Worm (Caenorhabditis elegans): ENCODE data around the gene ZK1307.1.

ZK1307.1 gene

ce11 chrII:9621121-9621520 is 34.3 kb downstream of the ZK1307.1 start:
- no peak for TF ChIP-seq eor-1 (tag; optimal IDR thresholded peaks at IDR 0.05)
- peak; percentile 31 for TF ChIP-seq ama-1 (optimal IDR thresholded peaks at IDR 0.05)
- no peak for TF ChIP-seq nhr-12 (tag; optimal IDR thresholded peaks at IDR 0.05)
- TF ChIP-seq sea-2 (GFP tag; optimal IDR thresholded peaks at IDR 0.05), result no peak
- TF ChIP-seq nhr-67 (tag; optimal IDR thresholded peaks at IDR 0.05), result no peak
- TF ChIP-seq elt-3 (tag; optimal IDR thresholded peaks at IDR 0.05), result no peak
- TF ChIP-seq pha-4 (tag; optimal IDR thresholded peaks at IDR 0.05), result peak; percentile 60
- no peak for TF ChIP-seq elt-1 (tag; optimal IDR thresholded peaks at IDR 0.05)
- peak; percentile 25 for TF ChIP-seq unc-62 (GFP tag; optimal IDR thresholded peaks at IDR 0.05)
- peak; percentile 32 for TF ChIP-seq nfya-1 (tag; optimal IDR thresholded peaks at IDR 0.05; ENCODE audit: insufficient read depth)
- peak; percentile 52 for TF ChIP-seq lin-39 (tag; optimal IDR thresholded peaks at IDR 0.05)
- TF ChIP-seq hmg-11 (tag; optimal IDR thresholded peaks at IDR 0.05), result peak; percentile 6
- TF ChIP-seq egl-5 (tag; optimal IDR thresholded peaks at IDR 0.05), result no peak

- TF ChIP-seq lin-15B (tag; optimal IDR thresholded peaks at IDR 0.05) (no peak), elt-1 (tag; optimal IDR thresholded peaks at IDR 0.05) (peak; percentile 24), aly-2 (tag; optimal IDR thresholded peaks at IDR 0.05) (no peak), mdl-1 (tag; optimal IDR thresholded peaks at IDR 0.05) (no peak), tbx-2 (tag; optimal IDR thresholded peaks at IDR 0.05) (no peak), ceh-28 (tag; optimal IDR thresholded peaks at IDR 0.05) (no peak), nhr-77 (tag; optimal IDR thresholded peaks at IDR 0.05) (no peak), unc-62 (GFP tag; optimal IDR thresholded peaks at IDR 0.05) (no peak), nhr-43 (tag; optimal IDR thresholded peaks at IDR 0.05; ENCODE audit: poor library complexity, severe bottlenecking) (peak; percentile 46), nhr-12 (tag; optimal IDR thresholded peaks at IDR 0.05) (no peak), hmg-11 (tag; optimal IDR thresholded peaks at IDR 0.05) (no peak), ztf-11 (tag; optimal IDR thresholded peaks at IDR 0.05) (no peak), ceh-16 (tag; optimal IDR thresholded peaks at IDR 0.05) (no peak), lsy-12 (tag; optimal IDR thresholded peaks at IDR 0.05) (no peak), eor-1 (tag; optimal IDR thresholded peaks at IDR 0.05) (no peak), pqm-1 (tag; optimal IDR thresholded peaks at IDR 0.05) (no peak), egl-5 (tag; optimal IDR thresholded peaks at IDR 0.05) (no peak), sea-2 (GFP tag; optimal IDR thresholded peaks at IDR 0.05) (no peak), daf-12 (tag; optimal IDR thresholded peaks at IDR 0.05) (no peak), elt-2 (tag; optimal IDR thresholded peaks at IDR 0.05) (no peak), ceh-82 (tag; optimal IDR thresholded peaks at IDR 0.05) (no peak), mml-1 (tag; optimal IDR thresholded peaks at IDR 0.05) (no peak), lin-39 (tag; optimal IDR thresholded peaks at IDR 0.05) (no peak), ztf-4 (tag; optimal IDR thresholded peaks at IDR 0.05) (no peak), fkh-2 (tag; optimal IDR thresholded peaks at IDR 0.05) (no peak), egl-27 (tag; optimal IDR thresholded peaks at IDR 0.05) (no peak), unc-39 (tag; optimal IDR thresholded peaks at IDR 0.05) (no peak), nhr-25 (tag; optimal IDR thresholded peaks at IDR 0.05) (peak; percentile 59), snpc-4 (tag; optimal IDR thresholded peaks at IDR 0.05) (no peak), nhr-23 (tag; optimal IDR thresholded peaks at IDR 0.05) (peak; percentile 10), nhr-76 (tag; optimal IDR thresholded peaks at IDR 0.05) (no peak), ZK546.5 (tag; optimal IDR thresholded peaks at IDR 0.05) (no peak), nhr-67 (tag; optimal IDR thresholded peaks at IDR 0.05) (no peak), skn-1 (tag; optimal IDR thresholded peaks at IDR 0.05) (no peak), nhr-11 (tag; optimal IDR thresholded peaks at IDR 0.05) (no peak)
These were observed 34.8 kb downstream of the ZK1307.1 start for ce11 chrII:9620616-9621015.

ce11 chrII:9619995-9620535 is 35.3 kb downstream of the ZK1307.1 start:
- TF ChIP-seq ama-1 (optimal IDR thresholded peaks at IDR 0.05) (peak; percentile 81), nfya-1 (tag; optimal IDR thresholded peaks at IDR 0.05; ENCODE audit: insufficient read depth) (peak; percentile 43), egl-5 (tag; optimal IDR thresholded peaks at IDR 0.05) (no peak), nhr-25 (tag; optimal IDR thresholded peaks at IDR 0.05) (no peak), ceh-28 (tag; optimal IDR thresholded peaks at IDR 0.05) (no peak), sea-2 (GFP tag; optimal IDR thresholded peaks at IDR 0.05) (no peak), elt-3 (tag; optimal IDR thresholded peaks at IDR 0.05) (peak in 1 of 3 experiments; percentile 43), nhr-23 (tag; optimal IDR thresholded peaks at IDR 0.05) (peak; percentile 10), ztf-11 (tag; optimal IDR thresholded peaks at IDR 0.05) (no peak), ztf-4 (tag; optimal IDR thresholded peaks at IDR 0.05) (no peak), elt-2 (tag; optimal IDR thresholded peaks at IDR 0.05) (peak; percentile 68), lin-39 (tag; optimal IDR thresholded peaks at IDR 0.05) (no peak)

All from whole organism, L3 larva.